ENCODE assay signal across 5 worm cellular contexts in the genomic region with DNA sequence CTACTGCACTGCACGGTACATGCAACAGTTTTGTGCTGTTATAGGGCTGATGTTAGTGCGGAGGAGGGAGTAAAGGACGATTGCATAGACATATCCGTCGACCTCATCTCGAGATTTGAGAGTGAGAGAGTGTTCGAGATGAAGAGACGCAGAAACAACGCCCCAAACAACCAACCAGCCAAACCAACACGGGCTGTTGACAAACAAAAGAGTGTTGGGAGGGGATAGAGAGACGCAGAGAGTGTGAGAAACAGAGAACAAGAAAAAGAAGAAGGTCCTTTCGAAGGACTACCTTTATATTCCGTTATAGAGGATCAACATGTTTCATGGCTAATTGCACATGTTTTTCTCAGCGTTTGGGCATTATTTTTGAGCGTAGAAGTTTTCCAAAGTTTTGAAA.
TF ChIP-seq lines count a peak whose summit lies in the region.

No protein-coding gene starts in this region.

TF ChIP-seq in whole organism, L1 larva, 84 proteins besides CTCF, POLR2A, EP300 and RAD21 (continues in another document):
- no peak for TF ChIP-seq lin-13 (GFP tag; optimal IDR thresholded peaks at IDR 0.05; lab: Kevin White, UChicago)
- no peak for TF ChIP-seq mab-9 (GFP tag; IDR thresholded peaks at IDR 0.05; lab: Robert Waterston, UW)
- TF ChIP-seq egl-13 (tag; optimal IDR thresholded peaks at IDR 0.05; lab: Kevin White, UChicago): no peak
- TF ChIP-seq unc-86 (tag; optimal IDR thresholded peaks at IDR 0.05; lab: Kevin White, UChicago): no peak
- TF ChIP-seq grh-1 (GFP tag; IDR thresholded peaks at IDR 0.05; lab: Robert Waterston, UW): no peak
- TF ChIP-seq efl-3 (GFP tag; optimal IDR thresholded peaks at IDR 0.05; lab: Kevin White, UChicago): no peak
- TF ChIP-seq isw-1 (GFP tag; IDR thresholded peaks at IDR 0.05; lab: Robert Waterston, UW): no peak
- no peak for TF ChIP-seq jun-1 (tag; optimal IDR thresholded peaks at IDR 0.05; lab: Kevin White, UChicago)
- peak; percentile 68 for TF ChIP-seq ztf-4 (tag; optimal IDR thresholded peaks at IDR 0.05; lab: Kevin White, UChicago)
- no peak for TF ChIP-seq nhr-76 (tag; optimal IDR thresholded peaks at IDR 0.05; lab: Kevin White, UChicago)
- peak; percentile 53 for TF ChIP-seq swsn-7 (tag; optimal IDR thresholded peaks at IDR 0.05; lab: Kevin White, UChicago)
- peak; percentile 66 for TF ChIP-seq tbx-2 (tag; optimal IDR thresholded peaks at IDR 0.05; lab: Kevin White, UChicago)
- no peak for TF ChIP-seq fos-1 (tag; optimal IDR thresholded peaks at IDR 0.05; lab: Kevin White, UChicago)
- TF ChIP-seq ces-1 (GFP tag; optimal IDR thresholded peaks at IDR 0.05; lab: Kevin White, UChicago): no peak
- peak; percentile 54 for TF ChIP-seq nhr-77 (tag; optimal IDR thresholded peaks at IDR 0.05; lab: Kevin White, UChicago)
- TF ChIP-seq unc-62 (GFP tag; optimal IDR thresholded peaks at IDR 0.05; lab: Kevin White, UChicago): no peak
- TF ChIP-seq ceh-90 (tag; optimal IDR thresholded peaks at IDR 0.05; lab: Kevin White, UChicago): no peak
- TF ChIP-seq vab-15 (tag; optimal IDR thresholded peaks at IDR 0.05; lab: Kevin White, UChicago): no peak
- no peak for TF ChIP-seq unc-98 (GFP tag; IDR thresholded peaks at IDR 0.05; lab: Robert Waterston, UW)

TF ChIP-seq in whole organism, L3 larva, 47 proteins besides CTCF, POLR2A, EP300 and RAD21 (continues in another document):
- TF ChIP-seq ama-1 (optimal IDR thresholded peaks at IDR 0.05; lab: Kevin White, UChicago) (no peak), nhr-43 (tag; optimal IDR thresholded peaks at IDR 0.05; lab: Kevin White, UChicago; ENCODE audit: poor library complexity, severe bottlenecking) (peak; percentile 51), lin-39 (tag; optimal IDR thresholded peaks at IDR 0.05; lab: Kevin White, UChicago) (peak; percentile 47), egl-5 (tag; optimal IDR thresholded peaks at IDR 0.05; lab: Kevin White, UChicago) (no peak), nhr-67 (tag; optimal IDR thresholded peaks at IDR 0.05; lab: Kevin White, UChicago) (no peak), nhr-23 (tag; optimal IDR thresholded peaks at IDR 0.05; lab: Kevin White, UChicago) (no peak), sea-2 (GFP tag; optimal IDR thresholded peaks at IDR 0.05; lab: Kevin White, UChicago) (no peak), nhr-28 (tag; optimal IDR thresholded peaks at IDR 0.05; lab: Kevin White, UChicago) (no peak), snpc-4 (tag; optimal IDR thresholded peaks at IDR 0.05; lab: Kevin White, UChicago) (no peak), nfya-1 (tag; optimal IDR thresholded peaks at IDR 0.05; lab: Kevin White, UChicago; ENCODE audit: insufficient read depth) (peak; percentile 58), mdl-1 (tag; optimal IDR thresholded peaks at IDR 0.05; lab: Kevin White, UChicago) (no peak), mml-1 (tag; optimal IDR thresholded peaks at IDR 0.05; lab: Kevin White, UChicago) (no peak), eor-1 (tag; optimal IDR thresholded peaks at IDR 0.05; lab: Kevin White, UChicago) (no peak), nhr-237 (tag; optimal IDR thresholded peaks at IDR 0.05; lab: Kevin White, UChicago) (no peak), R02D3.7 (tag; optimal IDR thresholded peaks at IDR 0.05; lab: Kevin White, UChicago) (no peak), aly-2 (tag; optimal IDR thresholded peaks at IDR 0.05; lab: Kevin White, UChicago) (no peak), unc-39 (tag; optimal IDR thresholded peaks at IDR 0.05; lab: Kevin White, UChicago) (no peak), pha-4 (tag; optimal IDR thresholded peaks at IDR 0.05; lab: Kevin White, UChicago) (peak; percentile 89)

TF ChIP-seq in whole organism, early embryonic, 17 proteins besides CTCF, POLR2A, EP300 and RAD21:
- TF ChIP-seq hmg-4 (GFP tag; optimal IDR thresholded peaks at IDR 0.05; lab: Kevin White, UChicago) (peak; percentile 52), pes-1 (GFP tag; IDR thresholded peaks at IDR 0.05; lab: Robert Waterston, UW) (no peak)

TF ChIP-seq in whole organism, midembryonic, 9 proteins besides CTCF, POLR2A, EP300 and RAD21:
- TF ChIP-seq ztf-29 (GFP tag; IDR thresholded peaks at IDR 0.05; lab: Robert Waterston, UW): no peak
- no peak for TF ChIP-seq klf-2 (GFP tag; conservative IDR thresholded peaks at IDR 0.05; lab: Robert Waterston, UW)
- no peak for TF ChIP-seq ref-1 (GFP tag; conservative IDR thresholded peaks at IDR 0.05; lab: Robert Waterston, UW)
- peak; percentile 87 for TF ChIP-seq cog-1 (tag; optimal IDR thresholded peaks at IDR 0.05; lab: Kevin White, UChicago)
- no peak for TF ChIP-seq T22C8.4 (GFP tag; IDR thresholded peaks at IDR 0.05; lab: Robert Waterston, UW)
- no peak for TF ChIP-seq med-1 (GFP tag; optimal IDR thresholded peaks at IDR 0.05; lab: Kevin White, UChicago; ENCODE audit: insufficient read depth)
- TF ChIP-seq tab-1 (GFP tag; IDR thresholded peaks at IDR 0.05; lab: Robert Waterston, UW): no peak
- TF ChIP-seq ztf-23 (GFP tag; IDR thresholded peaks at IDR 0.05; lab: Robert Waterston, UW): peak; percentile 54; the same call in 1 of the 2 replicates
- TF ChIP-seq flt-1 (GFP tag; IDR thresholded peaks at IDR 0.05; lab: Robert Waterston, UW): peak; percentile 60; the same call in 1 of the 2 replicates

TF ChIP-seq in whole organism, young adult, 124 proteins besides CTCF, POLR2A, EP300 and RAD21:
- no peak for TF ChIP-seq K11D2.4 (GFP tag; IDR thresholded peaks at IDR 0.05; lab: Robert Waterston, UW)
- peak; percentile 45 for TF ChIP-seq K12H6.12 (tag; optimal IDR thresholded peaks at IDR 0.05; lab: Kevin White, UChicago)
- no peak for TF ChIP-seq hmg-20 (GFP tag; IDR thresholded peaks at IDR 0.05; lab: Robert Waterston, UW)
- TF ChIP-seq T07F8.4 (tag; optimal IDR thresholded peaks at IDR 0.05; lab: Kevin White, UChicago): no peak
- TF ChIP-seq zim-3 (tag; optimal IDR thresholded peaks at IDR 0.05; lab: Kevin White, UChicago): no peak
- no peak for TF ChIP-seq F37B4.10 (GFP tag; IDR thresholded peaks at IDR 0.05; lab: Robert Waterston, UW)
- TF ChIP-seq F55B11.4 (tag; optimal IDR thresholded peaks at IDR 0.05; lab: Kevin White, UChicago; ENCODE audit: borderline replicate concordance, insufficient read depth): no peak
- TF ChIP-seq nfyb-1 (GFP tag; IDR thresholded peaks at IDR 0.05; lab: Robert Waterston, UW): peak; percentile 36; the same call in 1 of the 2 replicates
- TF ChIP-seq aptf-3 (GFP tag; IDR thresholded peaks at IDR 0.05; lab: Robert Waterston, UW): no peak
- TF ChIP-seq lag-1 (GFP tag; IDR thresholded peaks at IDR 0.05; lab: Robert Waterston, UW): no peak
- no peak for TF ChIP-seq nfya-2 (GFP tag; IDR thresholded peaks at IDR 0.05; lab: Robert Waterston, UW)
- TF ChIP-seq dox-1 (GFP tag; IDR thresholded peaks at IDR 0.05; lab: Robert Waterston, UW): 0 out of 2 replicates have a peak, but pooled peaks have one; percentile 21
- TF ChIP-seq cebp-1 (GFP tag; IDR thresholded peaks at IDR 0.05; lab: Robert Waterston, UW): 0 out of 2 replicates have a peak, but pooled peaks have one; percentile 21
- TF ChIP-seq cebp-1 (tag; optimal IDR thresholded peaks at IDR 0.05; lab: Kevin White, UChicago): peak; percentile 39
- TF ChIP-seq hsf-1 (GFP tag; IDR thresholded peaks at IDR 0.05; lab: Robert Waterston, UW): no peak
- no peak for TF ChIP-seq T26A5.8 (tag; optimal IDR thresholded peaks at IDR 0.05; lab: Kevin White, UChicago)
- no peak for TF ChIP-seq mes-4 (tag; optimal IDR thresholded peaks at IDR 0.05; lab: Kevin White, UChicago)
- no peak for TF ChIP-seq nhr-90 (tag; optimal IDR thresholded peaks at IDR 0.05; lab: Kevin White, UChicago)
- no peak for TF ChIP-seq Y53F4B.3 (GFP tag; IDR thresholded peaks at IDR 0.05; lab: Robert Waterston, UW)
- no peak for TF ChIP-seq fkh-3 (tag; optimal IDR thresholded peaks at IDR 0.05; lab: Kevin White, UChicago)
- TF ChIP-seq hlh-26 (GFP tag; conservative IDR thresholded peaks at IDR 0.05; lab: Robert Waterston, UW): no peak
- TF ChIP-seq lin-26 (GFP tag; IDR thresholded peaks at IDR 0.05; lab: Robert Waterston, UW): 0 out of 2 replicates have a peak, but pooled peaks have one; percentile 51
- TF ChIP-seq attf-5 (GFP tag; optimal IDR thresholded peaks at IDR 0.05; lab: Kevin White, UChicago): peak; percentile 14
- TF ChIP-seq hmg-1.2 (GFP tag; IDR thresholded peaks at IDR 0.05; lab: Robert Waterston, UW): peak; percentile 87
- no peak for TF ChIP-seq nhr-179 (tag; optimal IDR thresholded peaks at IDR 0.05; lab: Kevin White, UChicago)
- no peak for TF ChIP-seq snpc-4 (GFP tag; optimal IDR thresholded peaks at IDR 0.05; lab: Kevin White, UChicago)
- TF ChIP-seq snpc-4 (tag; optimal IDR thresholded peaks at IDR 0.05; lab: Kevin White, UChicago): peak in 1 of 4 experiments; percentile 23
- TF ChIP-seq Y79H2A.3 (GFP tag; conservative IDR thresholded peaks at IDR 0.05; lab: Robert Waterston, UW): no peak
- no peak for TF ChIP-seq lsl-1 (GFP tag; optimal IDR thresholded peaks at IDR 0.05; lab: Kevin White, UChicago)
- TF ChIP-seq athp-1 (tag; optimal IDR thresholded peaks at IDR 0.05; lab: Kevin White, UChicago): no peak
- TF ChIP-seq zfh-2 (GFP tag; conservative IDR thresholded peaks at IDR 0.05; lab: Robert Waterston, UW): 0 out of 2 replicates have a peak, but pooled peaks have one; percentile 28
- no peak for TF ChIP-seq sea-2 (GFP tag; IDR thresholded peaks at IDR 0.05; lab: Robert Waterston, UW)

Comparison
In these comparisons a context has a peak if more than half of its experiments do, and no peak if none do; other contexts are left out.
1. Of the 8 proteins assayed by ChIP-seq in both whole organism, young adult and whole organism, L1 larva: peak only in whole organism, young adult: none; only in whole organism, L1 larva: efl-1; in both: none; in neither: 4; mixed calls (peak in some experiments, not most) for 3.